Fruit fly (Drosophila melanogaster): Measurements from ENCODE around the gene eIF3g1.

The eIF3g1 gene

DNA sequence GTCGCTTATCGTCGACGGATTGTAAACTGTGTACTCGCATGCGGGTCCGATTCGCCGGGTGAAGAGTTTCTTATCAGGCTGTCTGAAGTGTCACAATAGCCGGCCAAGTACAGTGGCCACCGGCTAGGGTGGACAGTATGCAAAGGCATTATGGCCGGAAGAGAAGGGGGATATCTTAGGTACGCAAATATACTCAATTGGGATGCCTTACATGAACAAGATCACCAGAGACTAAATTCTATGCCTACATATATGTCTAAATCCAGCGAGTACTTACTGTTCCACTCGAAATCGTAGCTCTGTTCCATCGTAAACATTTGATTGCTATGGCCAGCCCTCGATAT, 16.4 kb downstream of the eIF3g1 start (continued):
- TF ChIP-seq CG2116 (GFP tag; optimal IDR thresholded peaks at IDR 0.05) (peak; percentile 23), Oli (tag; optimal IDR thresholded peaks at IDR 0.05) (peak; percentile 90), pb (GFP tag; optimal IDR thresholded peaks at IDR 0.05) (peak; percentile 91), CkIIα-i1 (GFP tag; IDR thresholded peaks at IDR 0.05) (peak; percentile 85), stwl (tag; optimal IDR thresholded peaks at IDR 0.05) (no peak), HmgD (GFP tag; optimal IDR thresholded peaks at IDR 0.05) (peak; percentile 74), nom (GFP tag; optimal IDR thresholded peaks at IDR 0.05) (peak; percentile 50), Sox102F (GFP tag; optimal IDR thresholded peaks at IDR 0.05) (peak; percentile 87), Dbx (GFP tag; IDR thresholded peaks at IDR 0.05) (peak; percentile 96), Antp (GFP tag; optimal IDR thresholded peaks at IDR 0.05) (peak; percentile 97), gcm2 (GFP tag; optimal IDR thresholded peaks at IDR 0.05) (peak; percentile 69), scrt (GFP tag; optimal IDR thresholded peaks at IDR 0.05) (peak; percentile 87), CG14050 (GFP tag; IDR thresholded peaks at IDR 0.05) (peak; percentile 88), gsb (GFP tag; IDR thresholded peaks at IDR 0.05) (peak; percentile 90), PHDP (tag; optimal IDR thresholded peaks at IDR 0.05) (peak; percentile 88), bigmax (GFP tag; optimal IDR thresholded peaks at IDR 0.05) (no peak), chinmo (GFP tag; IDR thresholded peaks at IDR 0.05; ENCODE audit: partially characterized antibody) (no peak), CG8359 (GFP tag; optimal IDR thresholded peaks at IDR 0.05; ENCODE audit: borderline replicate concordance) (peak; percentile 68), Neu2 (GFP tag; optimal IDR thresholded peaks at IDR 0.05; ENCODE audit: borderline replicate concordance) (peak; percentile 29), lmd (GFP tag; IDR thresholded peaks at IDR 0.05) (peak; percentile 96), CG31365 (tag; optimal IDR thresholded peaks at IDR 0.05) (peak; percentile 78), CG13123 (GFP tag; optimal IDR thresholded peaks at IDR 0.05) (peak; percentile 80), CG10431 (GFP tag; optimal IDR thresholded peaks at IDR 0.05) (no peak), peb (GFP tag; IDR thresholded peaks at IDR 0.05) (peak; percentile 84), gcm (GFP tag; optimal IDR thresholded peaks at IDR 0.05) (peak; percentile 63), klu (GFP tag; IDR thresholded peaks at IDR 0.05) (peak; percentile 87), Deaf1 (tag; optimal IDR thresholded peaks at IDR 0.05) (peak; percentile 69), jing (GFP tag; optimal IDR thresholded peaks at IDR 0.05) (peak; percentile 83), gsb-n (tag; optimal IDR thresholded peaks at IDR 0.05) (peak; percentile 29), al (GFP tag; IDR thresholded peaks at IDR 0.05) (peak; percentile 91), trem (tag; optimal IDR thresholded peaks at IDR 0.05) (peak; percentile 14), CG30431 (GFP tag; optimal IDR thresholded peaks at IDR 0.05) (peak; percentile 85), dan (GFP tag; IDR thresholded peaks at IDR 0.05) (peak; percentile 63), Vsx1 (GFP tag; optimal IDR thresholded peaks at IDR 0.05) (peak; percentile 65), nau (GFP tag; optimal IDR thresholded peaks at IDR 0.05) (no peak), CG8944 (GFP tag; optimal IDR thresholded peaks at IDR 0.05) (peak; percentile 91), Atf6 (GFP tag; IDR thresholded peaks at IDR 0.05) (peak; percentile 96), z (GFP tag; IDR thresholded peaks at IDR 0.05) (peak; percentile 52; the same call in 1 of the 3 replicates), bowl (GFP tag; IDR thresholded peaks at IDR 0.05) (peak; percentile 85), CG1832 (GFP tag; optimal IDR thresholded peaks at IDR 0.05) (no peak), az2 (GFP tag; optimal IDR thresholded peaks at IDR 0.05) (peak; percentile 87), abd-A (tag; optimal IDR thresholded peaks at IDR 0.05) (no peak), sima (GFP tag; optimal IDR thresholded peaks at IDR 0.05) (peak; percentile 38), CG3847 (GFP tag; IDR thresholded peaks at IDR 0.05) (peak; percentile 93), Eip74EF (GFP tag; optimal IDR thresholded peaks at IDR 0.05) (peak in 1 of 2 experiments; percentile 79), CG12744 (GFP tag; optimal IDR thresholded peaks at IDR 0.05) (peak; percentile 77), fru (optimal IDR thresholded peaks at IDR 0.05) (no peak), lbe (GFP tag; optimal IDR thresholded peaks at IDR 0.05) (peak; percentile 94), h (optimal IDR thresholded peaks at IDR 0.05) (no peak), gro (GFP tag; optimal IDR thresholded peaks at IDR 0.05) (peak; percentile 92), Ets97D (GFP tag; optimal IDR thresholded peaks at IDR 0.05) (peak; percentile 69), wdn (GFP tag; IDR thresholded peaks at IDR 0.05) (peak; percentile 95)
